2 fruit fly cellular contexts compared by ENCODE assay signal in the genomic region with DNA sequence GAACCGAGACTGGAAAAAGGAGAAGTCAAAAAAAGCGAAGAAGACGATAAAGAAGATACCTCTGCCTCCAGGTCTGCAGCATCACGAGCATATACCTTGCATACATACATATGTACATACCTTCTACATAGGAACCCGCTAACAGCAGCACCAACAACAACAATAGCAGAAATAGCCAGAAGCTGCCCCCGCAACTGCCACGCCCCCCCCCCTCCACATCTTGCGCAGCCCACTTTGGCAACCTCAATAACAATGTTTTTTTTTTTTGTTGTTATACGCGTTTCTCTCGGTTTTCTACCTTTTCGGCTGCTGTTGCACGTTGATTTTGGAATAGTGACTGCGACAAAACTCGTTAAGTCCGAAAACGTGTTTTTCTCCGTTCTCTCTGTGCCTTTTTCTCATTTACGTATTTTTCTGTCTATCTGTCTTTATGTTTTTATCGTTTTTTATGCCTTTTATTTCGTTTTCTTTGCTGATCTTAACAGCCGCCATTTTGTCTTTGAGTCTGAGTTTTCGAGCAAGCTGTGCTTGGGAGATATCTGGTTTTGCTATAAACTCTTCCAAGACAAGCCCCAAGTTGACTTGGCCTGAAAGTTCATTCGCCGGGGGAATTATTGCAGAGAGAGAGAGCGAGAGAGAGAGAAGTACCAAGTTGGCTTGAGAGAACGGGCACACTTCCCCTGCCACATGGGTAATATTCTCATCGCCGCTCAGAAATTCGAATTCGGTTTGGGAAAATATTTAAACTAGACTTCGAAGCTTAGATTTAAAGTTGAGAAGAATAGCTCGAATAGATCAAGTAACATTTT.
TF ChIP-seq lines count a peak whose summit lies in the region.

No protein-coding gene starts in this region.

TF ChIP-seq in whole organism, embryonic, 481 proteins besides CTCF, POLR2A, EP300 and RAD21 (continued from another document and continues in another):
- TF ChIP-seq CG18262 (tag; optimal IDR thresholded peaks at IDR 0.05; lab: Kevin White, UChicago) (no peak), nerfin-2 (GFP tag; IDR thresholded peaks at IDR 0.05; lab: Robert Waterston, UW; ENCODE audit: partially characterized antibody) (no peak), so (GFP tag; IDR thresholded peaks at IDR 0.05; lab: Robert Waterston, UW) (no peak), CG12104 (GFP tag; optimal IDR thresholded peaks at IDR 0.05; lab: Kevin White, UChicago) (no peak), wek (GFP tag; optimal IDR thresholded peaks at IDR 0.05; lab: Kevin White, UChicago) (no peak), phol (tag; optimal IDR thresholded peaks at IDR 0.05; lab: Kevin White, UChicago) (peak; percentile 31), CG12769 (tag; optimal IDR thresholded peaks at IDR 0.05; lab: Kevin White, UChicago) (peak; percentile 64), Vsx1 (GFP tag; optimal IDR thresholded peaks at IDR 0.05; lab: Kevin White, UChicago) (no peak), oc (tag; optimal IDR thresholded peaks at IDR 0.05; lab: Kevin White, UChicago) (peak; percentile 12), Stat92E (GFP tag; optimal IDR thresholded peaks at IDR 0.05; lab: Kevin White, UChicago) (no peak), ase (GFP tag; IDR thresholded peaks at IDR 0.05; lab: Robert Waterston, UW) (no peak), chinmo (GFP tag; IDR thresholded peaks at IDR 0.05; lab: Robert Waterston, UW; ENCODE audit: partially characterized antibody) (peak; percentile 77; the same call in 1 of the 4 replicates), H15 (GFP tag; IDR thresholded peaks at IDR 0.05; lab: Robert Waterston, UW) (no peak), ssp (GFP tag; IDR thresholded peaks at IDR 0.05; lab: Robert Waterston, UW) (no peak), Chrac-16 (GFP tag; optimal IDR thresholded peaks at IDR 0.05; lab: Kevin White, UChicago) (no peak), pita (GFP tag; optimal IDR thresholded peaks at IDR 0.05; lab: Kevin White, UChicago) (peak; percentile 3), bsh (GFP tag; optimal IDR thresholded peaks at IDR 0.05; lab: Kevin White, UChicago) (peak in 1 of 2 experiments; percentile 41), CG6272 (GFP tag; IDR thresholded peaks at IDR 0.05; lab: Robert Waterston, UW) (no peak), yki (optimal IDR thresholded peaks at IDR 0.05; lab: Kevin White, UChicago) (peak; percentile 31), inv (GFP tag; IDR thresholded peaks at IDR 0.05; lab: Robert Waterston, UW; ENCODE audit: partially characterized antibody) (no peak), gcm (GFP tag; optimal IDR thresholded peaks at IDR 0.05; lab: Kevin White, UChicago) (no peak), CG13287 (GFP tag; IDR thresholded peaks at IDR 0.05; lab: Robert Waterston, UW; ENCODE audit: partially characterized antibody) (no peak), kni (GFP tag; optimal IDR thresholded peaks at IDR 0.05; lab: Kevin White, UChicago) (peak; percentile 11), gsb-n (tag; optimal IDR thresholded peaks at IDR 0.05; lab: Kevin White, UChicago) (no peak), p53 (GFP tag; optimal IDR thresholded peaks at IDR 0.05; lab: Kevin White, UChicago) (no peak), CG8089 (GFP tag; optimal IDR thresholded peaks at IDR 0.05; lab: Kevin White, UChicago) (no peak), CG42726 (GFP tag; IDR thresholded peaks at IDR 0.05; lab: Robert Waterston, UW; ENCODE audit: partially characterized antibody) (no peak), Hey (tag; optimal IDR thresholded peaks at IDR 0.05; lab: Kevin White, UChicago) (no peak), fd64A (GFP tag; optimal IDR thresholded peaks at IDR 0.05; lab: Kevin White, UChicago) (no peak), tup (GFP tag; optimal IDR thresholded peaks at IDR 0.05; lab: Kevin White, UChicago) (no peak), Ssrp (tag; optimal IDR thresholded peaks at IDR 0.05; lab: Kevin White, UChicago) (no peak), CG18476 (GFP tag; optimal IDR thresholded peaks at IDR 0.05; lab: Kevin White, UChicago) (no peak), ab (GFP tag; optimal IDR thresholded peaks at IDR 0.05; lab: Kevin White, UChicago) (no peak), bowl (GFP tag; IDR thresholded peaks at IDR 0.05; lab: Robert Waterston, UW) (no peak), pzg (GFP tag; optimal IDR thresholded peaks at IDR 0.05; lab: Kevin White, UChicago) (no peak), nom (GFP tag; optimal IDR thresholded peaks at IDR 0.05; lab: Kevin White, UChicago) (peak; percentile 89), CG17361 (GFP tag; IDR thresholded peaks at IDR 0.05; lab: Robert Waterston, UW) (no peak), sr (GFP tag; IDR thresholded peaks at IDR 0.05; lab: Robert Waterston, UW) (peak; percentile 57; the same call in 2 of the 3 replicates), CG9932 (GFP tag; IDR thresholded peaks at IDR 0.05; lab: Robert Waterston, UW) (no peak), dmrt11E (tag; optimal IDR thresholded peaks at IDR 0.05; lab: Kevin White, UChicago) (no peak), eyg (GFP tag; optimal IDR thresholded peaks at IDR 0.05; lab: Kevin White, UChicago) (no peak), GATAe (GFP tag; conservative IDR thresholded peaks at IDR 0.05; lab: Robert Waterston, UW) (no peak), Antp (GFP tag; optimal IDR thresholded peaks at IDR 0.05; lab: Kevin White, UChicago) (no peak), al (GFP tag; IDR thresholded peaks at IDR 0.05; lab: Robert Waterston, UW) (no peak), Lim3 (GFP tag; IDR thresholded peaks at IDR 0.05; lab: Robert Waterston, UW) (no peak), klu (GFP tag; IDR thresholded peaks at IDR 0.05; lab: Robert Waterston, UW) (no peak), jing (GFP tag; optimal IDR thresholded peaks at IDR 0.05; lab: Kevin White, UChicago) (no peak), CG11085 (GFP tag; IDR thresholded peaks at IDR 0.05; lab: Robert Waterston, UW) (no peak), CG17912 (GFP tag; optimal IDR thresholded peaks at IDR 0.05; lab: Kevin White, UChicago) (no peak), sim (GFP tag; IDR thresholded peaks at IDR 0.05; lab: Robert Waterston, UW) (no peak), psq (GFP tag; optimal IDR thresholded peaks at IDR 0.05; lab: Kevin White, UChicago) (peak; percentile 47), wor (GFP tag; IDR thresholded peaks at IDR 0.05; lab: Robert Waterston, UW) (no peak), Taf1 (GFP tag; IDR thresholded peaks at IDR 0.05; lab: Robert Waterston, UW) (no peak), corto (GFP tag; optimal IDR thresholded peaks at IDR 0.05; lab: Kevin White, UChicago) (no peak), schlank (tag; optimal IDR thresholded peaks at IDR 0.05; lab: Kevin White, UChicago) (no peak), zf30C (GFP tag; optimal IDR thresholded peaks at IDR 0.05; lab: Kevin White, UChicago) (no peak), CG7839 (tag; optimal IDR thresholded peaks at IDR 0.05; lab: Kevin White, UChicago) (no peak), CG9817 (tag; optimal IDR thresholded peaks at IDR 0.05; lab: Kevin White, UChicago) (no peak), CG9727 (GFP tag; optimal IDR thresholded peaks at IDR 0.05; lab: Kevin White, UChicago) (no peak), vvl (GFP tag; IDR thresholded peaks at IDR 0.05; lab: Robert Waterston, UW) (no peak), pros (GFP tag; optimal IDR thresholded peaks at IDR 0.05; lab: Kevin White, UChicago) (peak; percentile 100), Usf (GFP tag; optimal IDR thresholded peaks at IDR 0.05; lab: Kevin White, UChicago) (no peak), vfl (GFP tag; optimal IDR thresholded peaks at IDR 0.05; lab: Kevin White, UChicago) (no peak), CG43689 (GFP tag; IDR thresholded peaks at IDR 0.05; lab: Robert Waterston, UW) (no peak)

TF ChIP-seq in whole organism, prepupa, 60 proteins besides CTCF, POLR2A, EP300 and RAD21 (continued from another document):
- TF ChIP-seq Lpt (GFP tag; optimal IDR thresholded peaks at IDR 0.05; lab: Kevin White, UChicago), result peak; percentile 11
- TF ChIP-seq CG3919 (GFP tag; optimal IDR thresholded peaks at IDR 0.05; lab: Kevin White, UChicago), result no peak
- peak; percentile 25 for TF ChIP-seq CG3032 (tag; optimal IDR thresholded peaks at IDR 0.05; lab: Kevin White, UChicago)
- no peak for TF ChIP-seq CG8632 (GFP tag; optimal IDR thresholded peaks at IDR 0.05; lab: Kevin White, UChicago)
- peak; percentile 16 for TF ChIP-seq net (GFP tag; optimal IDR thresholded peaks at IDR 0.05; lab: Kevin White, UChicago)
- TF ChIP-seq acj6 (GFP tag; optimal IDR thresholded peaks at IDR 0.05; lab: Kevin White, UChicago), result no peak
- peak; percentile 56 for TF ChIP-seq CG1621 (tag; optimal IDR thresholded peaks at IDR 0.05; lab: Kevin White, UChicago)
- no peak for TF ChIP-seq achi (GFP tag; optimal IDR thresholded peaks at IDR 0.05; lab: Kevin White, UChicago)
- no peak for TF ChIP-seq Blimp-1 (GFP tag; optimal IDR thresholded peaks at IDR 0.05; lab: Kevin White, UChicago)
- TF ChIP-seq CG6163 (GFP tag; IDR thresholded peaks at IDR 0.05; lab: Robert Waterston, UW), result peak; percentile 72
- TF ChIP-seq CG6276 (GFP tag; optimal IDR thresholded peaks at IDR 0.05; lab: Kevin White, UChicago), result peak; percentile 53
- peak; percentile 6 for TF ChIP-seq CG34406 (GFP tag; optimal IDR thresholded peaks at IDR 0.05; lab: Kevin White, UChicago)
- TF ChIP-seq Hr39 (GFP tag; optimal IDR thresholded peaks at IDR 0.05; lab: Kevin White, UChicago), result no peak
- TF ChIP-seq cyc (GFP tag; optimal IDR thresholded peaks at IDR 0.05; lab: Kevin White, UChicago), result no peak
- no peak for TF ChIP-seq topi (GFP tag; optimal IDR thresholded peaks at IDR 0.05; lab: Kevin White, UChicago)
- no peak for TF ChIP-seq CG7368 (GFP tag; optimal IDR thresholded peaks at IDR 0.05; lab: Kevin White, UChicago)
- no peak for TF ChIP-seq CG11902 (GFP tag; optimal IDR thresholded peaks at IDR 0.05; lab: Kevin White, UChicago)
- TF ChIP-seq Eip93F (GFP tag; optimal IDR thresholded peaks at IDR 0.05; lab: Kevin White, UChicago), result no peak
- TF ChIP-seq ss (GFP tag; optimal IDR thresholded peaks at IDR 0.05; lab: Kevin White, UChicago), result peak; percentile 62 to 76
- no peak for TF ChIP-seq CG6854 (GFP tag; optimal IDR thresholded peaks at IDR 0.05; lab: Kevin White, UChicago)
- TF ChIP-seq Ets96B (tag; optimal IDR thresholded peaks at IDR 0.05; lab: Kevin White, UChicago), result peak; percentile 50
- peak; percentile 53 for TF ChIP-seq CG9139 (GFP tag; optimal IDR thresholded peaks at IDR 0.05; lab: Kevin White, UChicago)
- no peak for TF ChIP-seq Sox15 (GFP tag; optimal IDR thresholded peaks at IDR 0.05; lab: Kevin White, UChicago)
- TF ChIP-seq CG15336 (GFP tag; IDR thresholded peaks at IDR 0.05; lab: Robert Waterston, UW), result peak; percentile 68; the same call in 1 of the 2 replicates
- no peak for TF ChIP-seq dac (GFP tag; optimal IDR thresholded peaks at IDR 0.05; lab: Kevin White, UChicago)
- peak; percentile 11 for TF ChIP-seq Eip75B (GFP tag; optimal IDR thresholded peaks at IDR 0.05; lab: Kevin White, UChicago)
- TF ChIP-seq eg (GFP tag; IDR thresholded peaks at IDR 0.05; lab: Robert Waterston, UW), result peak; percentile 68; the same call in 1 of the 3 replicates
- TF ChIP-seq Hr38 (GFP tag; optimal IDR thresholded peaks at IDR 0.05; lab: Kevin White, UChicago), result no peak
- TF ChIP-seq CG31627 (GFP tag; optimal IDR thresholded peaks at IDR 0.05; lab: Kevin White, UChicago), result no peak
- no peak for TF ChIP-seq vri (GFP tag; optimal IDR thresholded peaks at IDR 0.05; lab: Kevin White, UChicago)
- TF ChIP-seq lz (GFP tag; optimal IDR thresholded peaks at IDR 0.05; lab: Kevin White, UChicago), result no peak
- no peak for TF ChIP-seq fd59A (GFP tag; optimal IDR thresholded peaks at IDR 0.05; lab: Kevin White, UChicago)
- TF ChIP-seq CG8319 (GFP tag; optimal IDR thresholded peaks at IDR 0.05; lab: Kevin White, UChicago), result no peak
- no peak for TF ChIP-seq OdsH (GFP tag; optimal IDR thresholded peaks at IDR 0.05; lab: Kevin White, UChicago)
- TF ChIP-seq CG11294 (GFP tag; IDR thresholded peaks at IDR 0.05; lab: Robert Waterston, UW), result no peak
- TF ChIP-seq CG11762 (GFP tag; optimal IDR thresholded peaks at IDR 0.05; lab: Kevin White, UChicago; ENCODE audit: insufficient read depth), result no peak
- TF ChIP-seq Smox (GFP tag; optimal IDR thresholded peaks at IDR 0.05; lab: Kevin White, UChicago), result no peak
- TF ChIP-seq CG16779 (tag; optimal IDR thresholded peaks at IDR 0.05; lab: Kevin White, UChicago), result peak; percentile 12
- TF ChIP-seq Met (GFP tag; optimal IDR thresholded peaks at IDR 0.05; lab: Kevin White, UChicago), result no peak
- no peak for TF ChIP-seq fd85E (GFP tag; optimal IDR thresholded peaks at IDR 0.05; lab: Kevin White, UChicago)
